Fruit fly (Drosophila melanogaster) whole organism, embryonic: Measurements from ENCODE around the gene CG14252.
A peak's percentile ranks its signal among the peaks of the same experiment; 100 is the strongest.

Experiments
- Ada2b ChIP-seq: fragments of 200-800 bp; sonication (Bioruptor generic); IDR thresholded peaks from 2 replicates; pipeline ENCODE4 v1.3.6; 2022; ENCODE audit warnings: missing biosample characterization, missing genetic modification characterization
- Bdp1 ChIP-seq: fragments of 200-800 bp; sonication (Bioruptor generic); optimal IDR thresholded peaks from 3 replicates; lab custom pipeline; 2016; ENCODE audit warnings: missing biosample characterization, missing genetic modification characterization
- CG10147 ChIP-seq: fragments of 200-800 bp; sonication (Bioruptor generic); optimal IDR thresholded peaks from 2 replicates; lab custom pipeline; 2019; ENCODE audit warnings: missing biosample characterization, mild to moderate bottlenecking, missing genetic modification characterization, moderate library complexity
- CG11456 ChIP-seq: fragments of 200-800 bp; sonication (Bioruptor generic); IDR thresholded peaks from 3 replicates; pipeline ENCODE4 v1.3.6; 2022; ENCODE audit warnings: missing biosample characterization, missing genetic modification characterization
- CG11504 ChIP-seq: fragments of 200-800 bp; sonication (Bioruptor generic); optimal IDR thresholded peaks from 3 replicates; lab custom pipeline; 2019; ENCODE audit warnings: missing biosample characterization, mild to moderate bottlenecking, missing genetic modification characterization, moderate library complexity
- CG11696 ChIP-seq: fragments of 200-800 bp; sonication (Bioruptor generic); IDR thresholded peaks from 2 replicates; pipeline ENCODE4 v1.3.6; 2022; ENCODE audit warnings: missing biosample characterization, missing genetic modification characterization
- CG12391 ChIP-seq: fragments of 200-800 bp; sonication (Bioruptor generic); optimal IDR thresholded peaks from 3 replicates; lab custom pipeline; 2018; ENCODE audit warnings: missing biosample characterization, mild to moderate bottlenecking, missing genetic modification characterization, moderate library complexity
- CG15073 ChIP-seq: fragments of 200-800 bp; sonication (Bioruptor generic); optimal IDR thresholded peaks from 2 replicates; lab custom pipeline; 2016; ENCODE audit warnings: missing biosample characterization, missing genetic modification characterization
- CG18599 ChIP-seq: fragments of 200-800 bp; sonication (Bioruptor generic); optimal IDR thresholded peaks from 3 replicates; lab custom pipeline; 2017; ENCODE audit warnings: missing biosample characterization, missing genetic modification characterization, mild to moderate bottlenecking, moderate library complexity, missing genetic modification reagents
- CG18619 ChIP-seq: fragments of 200-800 bp; sonication (Bioruptor generic); optimal IDR thresholded peaks from 3 replicates; lab custom pipeline; 2017; ENCODE audit warnings: missing biosample characterization, mild to moderate bottlenecking, missing genetic modification characterization
- CG18764 ChIP-seq: fragments of 200-800 bp; sonication (Bioruptor generic); optimal IDR thresholded peaks from 3 replicates; lab custom pipeline; 2016; ENCODE audit warnings: missing biosample characterization, missing genetic modification characterization
- CG2116 ChIP-seq: fragments of 200-800 bp; sonication (Bioruptor generic); optimal IDR thresholded peaks from 3 replicates; lab custom pipeline; 2018; ENCODE audit warnings: missing biosample characterization, mild to moderate bottlenecking, missing genetic modification characterization
- CG2889 ChIP-seq: fragments of 200-800 bp; sonication (Bioruptor generic); IDR thresholded peaks from 3 replicates; pipeline ENCODE4 v1.3.6; 2022; ENCODE audit warnings: missing biosample characterization, missing genetic modification characterization
- CG30020 ChIP-seq: fragments of 200-800 bp; optimal IDR thresholded peaks from 2 replicates; lab custom pipeline; 2019; ENCODE audit warnings: missing biosample characterization, mild to moderate bottlenecking, missing genetic modification characterization, moderate library complexity
- CG32772 ChIP-seq: fragments of 200-800 bp; sonication (Bioruptor generic); IDR thresholded peaks from 2 replicates; pipeline ENCODE4 v1.3.6; 2022; ENCODE audit warnings: missing biosample characterization, missing genetic modification characterization
- CG9437 ChIP-seq: fragments of 200-800 bp; sonication (Bioruptor generic); optimal IDR thresholded peaks from 2 replicates; lab custom pipeline; 2018; ENCODE audit warnings: missing biosample characterization, mild to moderate bottlenecking, missing genetic modification characterization
- CG9609 ChIP-seq: fragments of 200-800 bp; sonication (Bioruptor generic); optimal IDR thresholded peaks from 3 replicates; lab custom pipeline; 2016; ENCODE audit warnings: missing biosample characterization, missing genetic modification characterization
- CG9797 ChIP-seq: fragments of 200-800 bp; sonication (Bioruptor generic); optimal IDR thresholded peaks from 3 replicates; lab custom pipeline; 2018; ENCODE audit warnings: missing biosample characterization, mild to moderate bottlenecking, missing genetic modification characterization
- Dek ChIP-seq: fragments of 200-800 bp; sonication (Bioruptor generic); optimal IDR thresholded peaks from 3 replicates; lab custom pipeline; 2019; ENCODE audit warnings: missing biosample characterization, mild to moderate bottlenecking, missing genetic modification characterization, moderate library complexity
- Fer3 ChIP-seq: fragments of 200-800 bp; sonication (Bioruptor generic); optimal IDR thresholded peaks from 2 replicates; lab custom pipeline; 2018; ENCODE audit warnings: missing biosample characterization, mild to moderate bottlenecking, missing genetic modification characterization, moderate library complexity
- HmgD ChIP-seq: fragments of 200-800 bp; sonication (Bioruptor generic); optimal IDR thresholded peaks from 3 replicates; lab custom pipeline; 2016; ENCODE audit warnings: missing biosample characterization, missing genetic modification characterization
- NC2β ChIP-seq: fragments of 200-800 bp; sonication (Bioruptor generic); optimal IDR thresholded peaks from 2 replicates; lab custom pipeline; 2016; ENCODE audit warnings: missing biosample characterization, missing genetic modification characterization
- Nf-YC ChIP-seq: fragments of 200-800 bp; optimal IDR thresholded peaks from 3 replicates; lab custom pipeline; 2019; ENCODE audit warnings: missing biosample characterization, mild to moderate bottlenecking, missing genetic modification characterization, moderate library complexity
- Pdp1 ChIP-seq, 2 experiments: fragments of 200-800 bp; sonication (Bioruptor generic); optimal IDR thresholded peaks; 3 replicates each; lab custom pipeline; 2016; ENCODE audit warnings: missing biosample characterization in 2 of 2, missing genetic modification characterization in 2 of 2, mild to moderate bottlenecking in 1 of 2, moderate library complexity in 1 of 2
- Rfx ChIP-seq: fragments of 200-800 bp; sonication (Bioruptor generic); IDR thresholded peaks from 2 replicates; pipeline ENCODE4 v1.3.6; 2022; ENCODE audit warnings: missing biosample characterization, missing genetic modification characterization
- Sox102F ChIP-seq: fragments of 200-800 bp; sonication (Bioruptor generic); optimal IDR thresholded peaks from 2 replicates; lab custom pipeline; 2018; ENCODE audit warnings: missing biosample characterization, mild to moderate bottlenecking, missing genetic modification characterization, moderate library complexity
- Tbp ChIP-seq: fragments of >200 bp; optimal IDR thresholded peaks from 2 replicates; lab custom pipeline; 2018; ENCODE audit warnings: missing biosample characterization, missing genetic modification characterization
- abd-A ChIP-seq: fragments of 200-800 bp; sonication (Bioruptor generic); optimal IDR thresholded peaks from 3 replicates; lab custom pipeline; 2019; ENCODE audit warnings: missing biosample characterization, mild to moderate bottlenecking, missing genetic modification characterization, moderate library complexity
- chinmo ChIP-seq: fragments of 200-800 bp; sonication (Bioruptor generic); IDR thresholded peaks from 4 replicates; pipeline ENCODE4 v1.3.6; 2022; ENCODE audit warnings: missing biosample characterization, missing genetic modification characterization; ENCODE audit not compliant: partially characterized antibody
- dati ChIP-seq: fragments of 200-800 bp; sonication (Bioruptor generic); IDR thresholded peaks from 2 replicates; pipeline ENCODE4 v1.3.6; 2022; ENCODE audit warnings: missing biosample characterization, missing genetic modification characterization
- gcm ChIP-seq: fragments of 200-800 bp; sonication (Bioruptor generic); optimal IDR thresholded peaks from 2 replicates; lab custom pipeline; 2019; ENCODE audit warnings: missing biosample characterization, mild to moderate bottlenecking, missing genetic modification characterization, moderate library complexity
- jumu ChIP-seq: fragments of 200-800 bp; sonication (Bioruptor generic); optimal IDR thresholded peaks from 3 replicates; lab custom pipeline; 2016; ENCODE audit warnings: missing biosample characterization, missing genetic modification characterization
- kah ChIP-seq: fragments of 200-800 bp; sonication (Bioruptor generic); optimal IDR thresholded peaks from 2 replicates; lab custom pipeline; 2018; ENCODE audit warnings: missing biosample characterization, mild to moderate bottlenecking, missing genetic modification characterization
- lab ChIP-seq: fragments of 200-800 bp; sonication (Bioruptor generic); optimal IDR thresholded peaks from 3 replicates; lab custom pipeline; 2017; ENCODE audit warnings: missing biosample characterization, missing genetic modification characterization, mild to moderate bottlenecking, moderate library complexity, missing genetic modification reagents
- maf-S ChIP-seq: fragments of 200-800 bp; sonication (Bioruptor generic); optimal IDR thresholded peaks from 2 replicates; lab custom pipeline; 2016; ENCODE audit warnings: missing biosample characterization, missing genetic modification characterization
- nerfin-1 ChIP-seq: fragments of 200-800 bp; sonication (Bioruptor generic); optimal IDR thresholded peaks from 3 replicates; lab custom pipeline; 2019; ENCODE audit warnings: missing biosample characterization, mild to moderate bottlenecking, missing genetic modification characterization, moderate library complexity
- onecut ChIP-seq: fragments of 200-800 bp; sonication (Bioruptor generic); IDR thresholded peaks from 2 replicates; pipeline ENCODE4 v1.3.6; 2022; ENCODE audit warnings: missing biosample characterization, missing genetic modification characterization
- p53 ChIP-seq: fragments of 200-800 bp; sonication (Bioruptor generic); optimal IDR thresholded peaks from 2 replicates; lab custom pipeline; 2016; ENCODE audit warnings: missing biosample characterization, missing genetic modification characterization
- pfk ChIP-seq: fragments of 200-800 bp; sonication (Bioruptor generic); optimal IDR thresholded peaks from 2 replicates; lab custom pipeline; 2018; ENCODE audit warnings: missing biosample characterization, mild to moderate bottlenecking, missing genetic modification characterization, moderate library complexity
- pnt ChIP-seq: fragments of 200-800 bp; sonication (Bioruptor generic); optimal IDR thresholded peaks from 3 replicates; lab custom pipeline; 2016; ENCODE audit warnings: missing biosample characterization, missing genetic modification characterization
- pros ChIP-seq: fragments of 200-800 bp; sonication (Bioruptor generic); optimal IDR thresholded peaks from 3 replicates; lab custom pipeline; 2019; ENCODE audit warnings: missing biosample characterization, mild to moderate bottlenecking, missing genetic modification characterization, moderate library complexity
- pzg ChIP-seq: fragments of 200-800 bp; sonication (Bioruptor generic); optimal IDR thresholded peaks from 3 replicates; lab custom pipeline; 2018; ENCODE audit warnings: missing biosample characterization, mild to moderate bottlenecking, missing genetic modification characterization, moderate library complexity
- salm ChIP-seq: fragments of 200-800 bp; sonication (Bioruptor generic); optimal IDR thresholded peaks from 2 replicates; lab custom pipeline; 2018; ENCODE audit warnings: missing biosample characterization, mild to moderate bottlenecking, missing genetic modification characterization
- sens-2 ChIP-seq: fragments of 200-800 bp; sonication (Bioruptor generic); IDR thresholded peaks from 2 replicates; pipeline ENCODE4 v1.3.6; 2022; ENCODE audit warnings: missing biosample characterization, missing genetic modification characterization
- seq ChIP-seq: fragments of 200-800 bp; sonication (Bioruptor generic); IDR thresholded peaks from 2 replicates; pipeline ENCODE4 v1.3.6; 2022; ENCODE audit warnings: missing biosample characterization, missing genetic modification characterization
- slbo ChIP-seq: fragments of 200-800 bp; sonication (Bioruptor generic); IDR thresholded peaks from 2 replicates; pipeline ENCODE4 v1.3.6; 2022; ENCODE audit warnings: missing biosample characterization, missing genetic modification characterization
- sob ChIP-seq: fragments of 200-800 bp; sonication (Bioruptor generic); IDR thresholded peaks from 2 replicates; pipeline ENCODE4 v1.3.6; 2022; ENCODE audit warnings: missing biosample characterization, missing genetic modification characterization
- tgo ChIP-seq: fragments of 200-800 bp; sonication (Bioruptor generic); IDR thresholded peaks from 3 replicates; pipeline ENCODE4 v1.3.6; 2022; ENCODE audit warnings: missing biosample characterization, missing genetic modification characterization
- tll ChIP-seq, 2 experiments: fragments of 200-800 bp in 1 of 2; fragments of >200 bp in 1 of 2; sonication (Bioruptor generic) in 1 of 2; optimal IDR thresholded peaks; 2 replicates each; lab custom pipeline; 2017 to 2019; ENCODE audit warnings: missing biosample characterization in 2 of 2, missing genetic modification characterization in 2 of 2, mild to moderate bottlenecking in 1 of 2, moderate library complexity in 1 of 2
- zfh1 ChIP-seq: fragments of 200-800 bp; sonication (Bioruptor generic); IDR thresholded peaks from 3 replicates; pipeline ENCODE4 v1.3.6; 2022; ENCODE audit warnings: missing biosample characterization, missing genetic modification characterization

CG14252 gene

DNA sequence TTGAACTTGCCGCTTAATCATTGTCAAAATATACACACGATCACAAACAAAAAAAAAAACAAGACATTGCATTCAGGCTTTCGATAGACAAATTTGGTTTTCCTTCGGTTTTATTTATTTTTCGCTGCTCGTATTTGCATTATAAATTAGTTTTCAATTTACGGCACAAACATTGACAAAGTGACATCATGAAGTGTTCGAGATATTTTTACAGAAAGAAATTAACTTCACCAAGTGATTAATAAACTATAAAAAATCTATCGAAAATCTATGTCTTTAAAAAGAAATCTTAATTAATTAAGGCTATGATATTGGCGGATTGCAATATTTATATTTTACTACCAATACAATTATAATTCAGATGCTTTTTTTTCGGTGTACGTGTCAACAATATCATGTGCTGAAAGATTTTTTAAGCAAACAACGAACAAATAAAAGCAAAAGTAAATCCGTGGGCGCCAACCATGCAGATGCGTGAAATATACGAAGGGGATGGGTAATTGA lies 21.5 kb upstream of the CG14252 start (continued):
- peak; percentile 64 for TF ChIP-seq Rfx
- TF ChIP-seq pzg (GFP tag; lab: Kevin White, UChicago) = no peak
- TF ChIP-seq onecut (GFP tag; lab: Robert Waterston, UW) = 0 out of 2 replicates have a peak, but pooled peaks have one; percentile 33
- TF ChIP-seq Fer3 = peak; percentile 53
- TF ChIP-seq dati (GFP tag; lab: Robert Waterston, UW) = no peak
- no peak for TF ChIP-seq tll (GFP tag; optimal IDR thresholded peaks at IDR 0.05; lab: Kevin White, UChicago)
- TF ChIP-seq maf-S = no peak
- TF ChIP-seq CG32772 (GFP tag; lab: Robert Waterston, UW) = no peak
- TF ChIP-seq gcm (GFP tag; lab: Kevin White, UChicago) = peak; percentile 40
- TF ChIP-seq CG18619 = peak; percentile 33
- peak; percentile 32 for TF ChIP-seq kah (GFP tag; lab: Kevin White, UChicago)
- no peak for TF ChIP-seq CG30020 (tag; lab: Kevin White, UChicago)
- no peak for TF ChIP-seq CG9609
- TF ChIP-seq Ada2b (GFP tag; lab: Robert Waterston, UW) = peak; percentile 42; the same call in 1 of the 2 replicates
- no peak for TF ChIP-seq NC2β
- TF ChIP-seq pfk (GFP tag; lab: Kevin White, UChicago) = no peak
- peak; percentile 27 for TF ChIP-seq CG18599 (GFP tag; lab: Kevin White, UChicago)
- peak; percentile 61 for TF ChIP-seq lab (GFP tag; lab: Kevin White, UChicago)
- peak; percentile 32 for TF ChIP-seq CG12391 (tag; lab: Kevin White, UChicago)
- peak; percentile 14 for TF ChIP-seq CG9437 (GFP tag; lab: Kevin White, UChicago)
- TF ChIP-seq CG15073 = no peak
- TF ChIP-seq CG11696 (GFP tag; lab: Robert Waterston, UW) = peak; percentile 68
- peak; percentile 35 for TF ChIP-seq CG18764 (GFP tag; lab: Kevin White, UChicago)
- peak; percentile 56 for TF ChIP-seq Nf-YC (tag; lab: Kevin White, UChicago)
- TF ChIP-seq Tbp (GFP tag; lab: Kevin White, UChicago) = no peak
- TF ChIP-seq Bdp1 (GFP tag; lab: Kevin White, UChicago) = no peak
- TF ChIP-seq sens-2 = no peak
- no peak for TF ChIP-seq jumu (GFP tag; lab: Kevin White, UChicago)
- peak; percentile 1 for TF ChIP-seq Dek
- peak; percentile 60 for TF ChIP-seq Sox102F (GFP tag; lab: Kevin White, UChicago)
- TF ChIP-seq seq (GFP tag; lab: Robert Waterston, UW) = no peak; the same call in 1 of the 2 replicates
- TF ChIP-seq salm = peak; percentile 53
- TF ChIP-seq tgo (GFP tag; lab: Robert Waterston, UW) = peak; percentile 36; the same call in 2 of the 3 replicates
- peak; percentile 45 for TF ChIP-seq CG10147 (GFP tag; lab: Kevin White, UChicago)
- TF ChIP-seq abd-A (tag; lab: Kevin White, UChicago) = no peak
- TF ChIP-seq nerfin-1 (tag; lab: Kevin White, UChicago) = peak; percentile 45
- TF ChIP-seq zfh1 = peak; percentile 24; the same call in 1 of the 3 replicates
- TF ChIP-seq CG9797 (GFP tag; lab: Kevin White, UChicago) = no peak
- peak; percentile 75 for TF ChIP-seq CG11504 (tag; lab: Kevin White, UChicago)
- peak; percentile 26 for TF ChIP-seq pnt (GFP tag; lab: Kevin White, UChicago)
- no peak for TF ChIP-seq p53
- no peak for TF ChIP-seq slbo (GFP tag; lab: Robert Waterston, UW)
- peak; percentile 38; the same call in 1 of the 2 replicates for TF ChIP-seq sob
- no peak for TF ChIP-seq CG2116 (GFP tag; lab: Kevin White, UChicago)
- no peak for TF ChIP-seq CG11456 (GFP tag; lab: Robert Waterston, UW)
- TF ChIP-seq HmgD (GFP tag; lab: Kevin White, UChicago) = no peak
- TF ChIP-seq pros (GFP tag; lab: Kevin White, UChicago) = no peak
- TF ChIP-seq Pdp1 (GFP tag; optimal IDR thresholded peaks at IDR 0.05; lab: Kevin White, UChicago) = peak; percentile 16 to 48
- TF ChIP-seq CG2889 (GFP tag; lab: Robert Waterston, UW) = no peak
- 0 out of 4 replicates have a peak, but pooled peaks have one; percentile 60 for TF ChIP-seq chinmo (GFP tag; lab: Robert Waterston, UW)
